Fruit fly (Drosophila melanogaster): ENCODE results near the gene Alms1a.

Alms1a gene

dm6 chrX:4677427-4677826 lies 41.6 kb upstream of the Alms1a start (continued):
- TF ChIP-seq dac (GFP tag; optimal IDR thresholded peaks at IDR 0.05), result no peak
- TF ChIP-seq CG3919 (GFP tag; optimal IDR thresholded peaks at IDR 0.05), result no peak
- no peak for TF ChIP-seq lz (GFP tag; optimal IDR thresholded peaks at IDR 0.05)
- peak; percentile 33 for TF ChIP-seq Blimp-1 (GFP tag; optimal IDR thresholded peaks at IDR 0.05)

- TF ChIP-seq CG6854 (GFP tag; optimal IDR thresholded peaks at IDR 0.05), result no peak
- TF ChIP-seq Sox15 (GFP tag; optimal IDR thresholded peaks at IDR 0.05), result no peak
- TF ChIP-seq achi (GFP tag; optimal IDR thresholded peaks at IDR 0.05), result no peak
- TF ChIP-seq svp (GFP tag), result no peak
- no peak for TF ChIP-seq Ets96B (tag; optimal IDR thresholded peaks at IDR 0.05)
- no peak for TF ChIP-seq CG34406 (GFP tag; optimal IDR thresholded peaks at IDR 0.05)
- TF ChIP-seq Blimp-1 (GFP tag; optimal IDR thresholded peaks at IDR 0.05), result no peak
- TF ChIP-seq Sox14 (GFP tag; optimal IDR thresholded peaks at IDR 0.05), result no peak
These were observed 39.2 kb upstream of the Alms1a start for dm6 chrX:4675054-4675453.

DNA sequence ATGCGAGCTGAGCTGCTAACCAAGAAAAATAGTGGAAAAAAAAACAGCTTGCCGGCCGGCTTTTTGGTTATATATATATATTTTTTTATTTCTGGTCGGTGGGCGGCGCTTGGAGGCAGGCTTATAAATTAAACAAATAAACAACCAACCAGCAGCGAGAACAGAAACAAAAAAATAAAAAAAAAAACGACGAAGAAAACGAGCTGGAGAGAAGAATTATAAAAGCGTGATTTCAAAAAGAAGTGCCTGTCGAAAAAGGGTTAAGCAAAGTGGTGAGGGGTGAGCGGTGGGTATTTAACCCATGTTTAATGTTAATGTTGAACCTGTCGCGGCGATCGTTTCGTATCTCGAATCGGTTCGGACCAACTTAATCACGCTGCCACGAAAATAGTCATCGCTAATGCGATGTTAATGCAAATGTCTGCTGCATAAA lies 35.4 kb upstream of the Alms1a start:
- TF ChIP-seq Ets21C (GFP tag; optimal IDR thresholded peaks at IDR 0.05) (no peak), CG6163 (GFP tag; IDR thresholded peaks at IDR 0.05) (peak; percentile 53), lz (GFP tag; optimal IDR thresholded peaks at IDR 0.05) (no peak), Sox15 (GFP tag; optimal IDR thresholded peaks at IDR 0.05) (no peak), vri (GFP tag; optimal IDR thresholded peaks at IDR 0.05) (no peak), CG10669 (GFP tag; optimal IDR thresholded peaks at IDR 0.05) (peak; percentile 12), ss (GFP tag; optimal IDR thresholded peaks at IDR 0.05) (peak; percentile 11 to 65), acj6 (GFP tag; optimal IDR thresholded peaks at IDR 0.05) (no peak), Hr4 (GFP tag; optimal IDR thresholded peaks at IDR 0.05) (no peak), CG31627 (GFP tag; optimal IDR thresholded peaks at IDR 0.05) (no peak), fkh (GFP tag; optimal IDR thresholded peaks at IDR 0.05) (peak; percentile 0), pdm3 (GFP tag; optimal IDR thresholded peaks at IDR 0.05) (no peak), CG9139 (GFP tag; optimal IDR thresholded peaks at IDR 0.05) (peak; percentile 42), CG16779 (tag; optimal IDR thresholded peaks at IDR 0.05) (no peak), Eip78C (GFP tag) (peak; percentile 23), Eip93F (GFP tag; optimal IDR thresholded peaks at IDR 0.05) (no peak), CG8319 (GFP tag; optimal IDR thresholded peaks at IDR 0.05) (no peak), CG10631 (GFP tag; optimal IDR thresholded peaks at IDR 0.05) (no peak), Lpt (GFP tag; optimal IDR thresholded peaks at IDR 0.05) (no peak), CG6808 (GFP tag; optimal IDR thresholded peaks at IDR 0.05) (peak; percentile 53), Smox (GFP tag; optimal IDR thresholded peaks at IDR 0.05) (no peak), Sox102F (GFP tag; optimal IDR thresholded peaks at IDR 0.05) (peak; percentile 2), fd59A (GFP tag; optimal IDR thresholded peaks at IDR 0.05) (no peak), Eip75B (GFP tag; optimal IDR thresholded peaks at IDR 0.05) (no peak)

DNA sequence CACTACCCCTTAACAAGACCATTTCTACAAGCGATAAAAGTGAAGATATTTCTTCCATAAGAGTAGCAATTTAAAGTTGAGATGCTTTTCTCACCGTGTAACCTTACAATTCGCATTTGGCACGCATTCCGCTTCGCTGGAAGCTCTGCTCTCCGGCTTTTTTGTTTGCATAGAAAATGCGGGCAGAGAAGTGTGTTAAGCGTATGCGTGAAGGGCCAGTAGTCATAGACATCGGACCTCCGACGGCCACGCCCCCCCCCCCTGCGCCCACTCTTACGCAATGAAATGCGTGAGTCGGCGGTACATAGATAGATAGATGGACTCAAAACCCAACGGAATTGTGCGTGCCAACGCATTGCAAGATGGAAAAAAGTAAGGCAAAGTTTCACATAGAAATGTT lies 33.6 kb upstream of the Alms1a start:
- no peak for TF ChIP-seq fd85E (GFP tag; optimal IDR thresholded peaks at IDR 0.05)
- TF ChIP-seq CG16779 (tag; optimal IDR thresholded peaks at IDR 0.05), result no peak
- TF ChIP-seq acj6 (GFP tag; optimal IDR thresholded peaks at IDR 0.05), result no peak
- 0 out of 3 replicates have a peak, but pooled peaks have one; percentile 38 for TF ChIP-seq eg (GFP tag; IDR thresholded peaks at IDR 0.05)
- no peak for TF ChIP-seq Sox14 (GFP tag; optimal IDR thresholded peaks at IDR 0.05)
- no peak for TF ChIP-seq CG11902 (GFP tag; optimal IDR thresholded peaks at IDR 0.05)
- TF ChIP-seq Hr38 (GFP tag; optimal IDR thresholded peaks at IDR 0.05), result no peak
- no peak for TF ChIP-seq net (GFP tag; optimal IDR thresholded peaks at IDR 0.05)
- no peak for TF ChIP-seq Sox15 (GFP tag; optimal IDR thresholded peaks at IDR 0.05)
- no peak for TF ChIP-seq CG11762 (GFP tag; optimal IDR thresholded peaks at IDR 0.05; ENCODE audit: insufficient read depth)
- 0 out of 2 replicates have a peak, but pooled peaks have one; percentile 36 for TF ChIP-seq CG15336 (GFP tag; IDR thresholded peaks at IDR 0.05)
- TF ChIP-seq fkh (GFP tag; optimal IDR thresholded peaks at IDR 0.05), result peak; percentile 1
- no peak for TF ChIP-seq dsx (GFP tag; optimal IDR thresholded peaks at IDR 0.05; ENCODE audit: poor library complexity, severe bottlenecking)
- TF ChIP-seq CG8119 (GFP tag; IDR thresholded peaks at IDR 0.05), result peak; percentile 41; the same call in 1 of the 3 replicates
- TF ChIP-seq CG6792 (GFP tag; optimal IDR thresholded peaks at IDR 0.05), result no peak
- peak; percentile 10 for TF ChIP-seq CG32006 (GFP tag; optimal IDR thresholded peaks at IDR 0.05)
- no peak for TF ChIP-seq CG1621 (tag; optimal IDR thresholded peaks at IDR 0.05)
- TF ChIP-seq CG6163 (GFP tag; IDR thresholded peaks at IDR 0.05), result no peak
- no peak for TF ChIP-seq fd59A (GFP tag; optimal IDR thresholded peaks at IDR 0.05)
- TF ChIP-seq CG6808 (GFP tag; optimal IDR thresholded peaks at IDR 0.05), result no peak
- TF ChIP-seq topi (GFP tag; optimal IDR thresholded peaks at IDR 0.05), result no peak

Data from whole organism, prepupa.